Worm (Caenorhabditis elegans) whole organism, young adult: ENCODE measurements around the gene H28G03.2.

ENCODE experiments used
- C06A6.2 ChIP-seq: fragments of 200-800 bp; sonication (Bioruptor generic); conservative IDR thresholded peaks from 2 replicates; pipeline ENCODE4 v1.3.6; 2022; ENCODE audit warnings: missing genetic modification characterization, missing compliant biosample characterization
- C17E4.6 ChIP-seq: fragments of 200-800 bp; sonication (Bioruptor generic); IDR thresholded peaks from 2 replicates; pipeline ENCODE4 v1.3.6; 2022; ENCODE audit warnings: missing genetic modification reagents, missing genetic modification characterization, missing compliant biosample characterization
- F22D6.2 ChIP-seq: sonication (generic microtip); optimal IDR thresholded peaks from 2 replicates; lab custom pipeline; 2016; ENCODE audit warnings: mild to moderate bottlenecking, missing genetic modification characterization, missing compliant biosample characterization
- F23B12.7 ChIP-seq: sonication (generic microtip); optimal IDR thresholded peaks from 2 replicates; lab custom pipeline; 2017; ENCODE audit warnings: missing genetic modification characterization, mild to moderate bottlenecking, missing compliant biosample characterization, antibody characterized with exemption, moderate library complexity; ENCODE audit not compliant: insufficient read depth
- F33H1.4 ChIP-seq: fragments of 200-800 bp; sonication (Bioruptor generic); IDR thresholded peaks from 2 replicates; pipeline ENCODE4 v1.3.6; 2022; ENCODE audit warnings: missing genetic modification reagents, missing genetic modification characterization, missing compliant biosample characterization
- F39B2.1 ChIP-seq: fragments of 200-800 bp; sonication (Bioruptor generic); IDR thresholded peaks from 2 replicates; pipeline ENCODE4 v1.3.6; 2022; ENCODE audit warnings: missing genetic modification reagents, missing genetic modification characterization, missing compliant biosample characterization
- K11D2.4 ChIP-seq: fragments of 200-800 bp; sonication (Bioruptor generic); IDR thresholded peaks from 2 replicates; pipeline ENCODE4 v1.3.6; 2022; ENCODE audit warnings: missing genetic modification reagents, missing genetic modification characterization, missing compliant biosample characterization
- T07F8.4 ChIP-seq: sonication (generic microtip); optimal IDR thresholded peaks from 2 replicates; lab custom pipeline; 2016; ENCODE audit warnings: mild to moderate bottlenecking, missing genetic modification characterization, moderate library complexity, missing compliant biosample characterization
- T26A5.8 ChIP-seq: sonication (generic microtip); optimal IDR thresholded peaks from 2 replicates; lab custom pipeline; 2016; ENCODE audit warnings: missing genetic modification characterization, missing compliant biosample characterization
- Y67H2A.10 ChIP-seq: fragments of 200-800 bp; sonication (Bioruptor generic); conservative IDR thresholded peaks from 2 replicates; pipeline ENCODE4 v1.3.6; 2022; ENCODE audit warnings: missing genetic modification reagents, missing genetic modification characterization, missing compliant biosample characterization
- ZK185.1 ChIP-seq: sonication (generic microtip); optimal IDR thresholded peaks from 2 replicates; lab custom pipeline; 2016; ENCODE audit warnings: mild to moderate bottlenecking, missing genetic modification characterization, missing compliant biosample characterization; ENCODE audit not compliant: poor library complexity, severe bottlenecking
- akir-1 ChIP-seq: fragments of 200-800 bp; sonication (Bioruptor generic); optimal IDR thresholded peaks from 2 replicates; lab custom pipeline; 2018; ENCODE audit warnings: mild to moderate bottlenecking, missing genetic modification characterization, moderate library complexity, missing compliant biosample characterization
- attf-3 ChIP-seq: fragments of 200-800 bp; sonication (Bioruptor generic); conservative IDR thresholded peaks from 2 replicates; pipeline ENCODE4 v1.3.6; 2022; ENCODE audit warnings: missing genetic modification reagents, missing genetic modification characterization, missing compliant biosample characterization
- attf-5 ChIP-seq: fragments of 200-800 bp; sonication (Bioruptor generic); optimal IDR thresholded peaks from 2 replicates; lab custom pipeline; 2018; ENCODE audit warnings: mild to moderate bottlenecking, missing genetic modification characterization, missing compliant biosample characterization
- ceh-27 ChIP-seq: fragments of 200-800 bp; sonication (Bioruptor generic); optimal IDR thresholded peaks from 2 replicates; lab custom pipeline; 2018; ENCODE audit warnings: mild to moderate bottlenecking, missing genetic modification characterization, moderate library complexity, missing compliant biosample characterization
- ceh-58 ChIP-seq: fragments of 200-800 bp; sonication (Bioruptor generic); IDR thresholded peaks from 2 replicates; pipeline ENCODE4 v1.3.6; 2022; ENCODE audit warnings: missing genetic modification characterization, missing compliant biosample characterization
- ceh-79 ChIP-seq: sonication (generic microtip); optimal IDR thresholded peaks from 2 replicates; lab custom pipeline; 2017; ENCODE audit warnings: mild to moderate bottlenecking, missing genetic modification characterization, missing compliant biosample characterization
- ceh-91 ChIP-seq: fragments of 200-800 bp; sonication (Bioruptor generic); IDR thresholded peaks from 2 replicates; pipeline ENCODE4 v1.3.6; 2022; ENCODE audit warnings: missing genetic modification reagents, missing genetic modification characterization, missing compliant biosample characterization
- dox-1 ChIP-seq: fragments of 200-800 bp; sonication (Bioruptor generic); IDR thresholded peaks from 2 replicates; pipeline ENCODE4 v1.3.6; 2022; ENCODE audit warnings: missing genetic modification reagents, missing genetic modification characterization, missing compliant biosample characterization
- ekl-4 ChIP-seq: fragments of 200-800 bp; sonication (Bioruptor generic); IDR thresholded peaks from 2 replicates; pipeline ENCODE4 v1.3.6; 2022; ENCODE audit warnings: missing genetic modification reagents, missing genetic modification characterization, missing compliant biosample characterization
- hmg-1.2 ChIP-seq: fragments of 200-800 bp; sonication (Bioruptor generic); IDR thresholded peaks from 2 replicates; pipeline ENCODE4 v1.3.6; 2022; ENCODE audit warnings: missing genetic modification reagents, missing genetic modification characterization, missing compliant biosample characterization
- hsf-1 ChIP-seq: fragments of 200-800 bp; sonication (Bioruptor generic); IDR thresholded peaks from 2 replicates; pipeline ENCODE4 v1.3.6; 2022; ENCODE audit warnings: missing genetic modification reagents, missing genetic modification characterization, missing compliant biosample characterization
- lin-35 ChIP-seq, 3 experiments: fragments of 150-350 bp in 2 of 3; sonication (generic microtip) in 1 of 3; optimal IDR thresholded peaks; 2 replicates each; lab custom pipeline; 2014 to 2018; ENCODE audit warnings: missing biosample characterization in 3 of 3, missing genetic modification characterization in 3 of 3, missing genetic modification reagents in 3 of 3
- lin-54 ChIP-seq: fragments of 200-800 bp; sonication (Bioruptor generic); optimal IDR thresholded peaks from 2 replicates; lab custom pipeline; 2018; ENCODE audit warnings: mild to moderate bottlenecking, missing genetic modification characterization, missing compliant biosample characterization
- madf-8 ChIP-seq: fragments of 200-800 bp; sonication (Bioruptor generic); conservative IDR thresholded peaks from 2 replicates; pipeline ENCODE4 v1.3.6; 2022; ENCODE audit warnings: missing genetic modification reagents, missing genetic modification characterization, missing compliant biosample characterization
- nfya-1 ChIP-seq: sonication (generic microtip); optimal IDR thresholded peaks from 2 replicates; lab custom pipeline; 2017; ENCODE audit warnings: antibody characterized with exemption, missing compliant biosample characterization, missing genetic modification characterization, borderline replicate concordance; ENCODE audit not compliant: insufficient read depth
- nfya-2 ChIP-seq: fragments of 200-800 bp; sonication (Bioruptor generic); IDR thresholded peaks from 2 replicates; pipeline ENCODE4 v1.3.6; 2022; ENCODE audit warnings: missing genetic modification reagents, missing genetic modification characterization, missing compliant biosample characterization
- nhr-27 ChIP-seq: fragments of 200-800 bp; sonication (Bioruptor generic); optimal IDR thresholded peaks from 2 replicates; lab custom pipeline; 2018; ENCODE audit warnings: mild to moderate bottlenecking, missing genetic modification characterization, moderate library complexity, missing compliant biosample characterization
- nhr-80 ChIP-seq: sonication (generic microtip); optimal IDR thresholded peaks from 2 replicates; lab custom pipeline; 2016; ENCODE audit warnings: missing genetic modification characterization, missing compliant biosample characterization
- rcor-1 ChIP-seq: fragments of 200-800 bp; sonication (Bioruptor generic); IDR thresholded peaks from 2 replicates; pipeline ENCODE4 v1.3.6; 2022; ENCODE audit warnings: missing genetic modification reagents, missing genetic modification characterization, missing compliant biosample characterization
- rec-8 ChIP-seq, 2 experiments: sonication (generic microtip); optimal IDR thresholded peaks; 2 replicates each; lab custom pipeline; 2016; ENCODE audit warnings: mild to moderate bottlenecking in 2 of 2, missing genetic modification characterization in 2 of 2, missing genetic modification reagents in 2 of 2, missing genotype in 2 of 2, missing biosample characterization in 1 of 2, missing compliant biosample characterization in 1 of 2, moderate library complexity in 1 of 2
- repo-1 ChIP-seq: sonication (generic microtip); optimal IDR thresholded peaks from 2 replicates; lab custom pipeline; 2017; ENCODE audit warnings: mild to moderate bottlenecking, missing genetic modification characterization, missing compliant biosample characterization
- rpc-1 ChIP-seq, 2 experiments: fragments of 150-350 bp in 1 of 2; sonication (generic microtip) in 1 of 2; optimal IDR thresholded peaks; 2 replicates each; lab custom pipeline; 2014 to 2018; ENCODE audit warnings: missing biosample characterization in 1 of 2, missing genetic modification characterization in 1 of 2, missing genetic modification reagents in 1 of 2, missing genotype in 1 of 2
- sdz-38 ChIP-seq: sonication (generic microtip); optimal IDR thresholded peaks from 2 replicates; lab custom pipeline; 2016; ENCODE audit warnings: missing genotype, missing genetic modification characterization, missing compliant biosample characterization
- sea-2 ChIP-seq: fragments of 200-800 bp; sonication (Bioruptor generic); IDR thresholded peaks from 2 replicates; pipeline ENCODE4 v1.3.6; 2022; ENCODE audit warnings: missing genetic modification characterization, missing compliant biosample characterization
- snpc-4 ChIP-seq, 5 experiments: fragments of 150-350 bp in 1 of 5; sonication (generic microtip) in 4 of 5; optimal IDR thresholded peaks; 2 replicates each; lab custom pipeline; 2014 to 2018; ENCODE audit warnings: missing genetic modification characterization in 5 of 5, missing biosample characterization in 3 of 5, antibody characterized with exemption in 2 of 5, mild to moderate bottlenecking in 2 of 5, missing compliant biosample characterization in 2 of 5, missing genotype in 2 of 5, moderate library complexity in 2 of 5, missing genetic modification reagents in 1 of 5
- zim-3 ChIP-seq: sonication (generic microtip); optimal IDR thresholded peaks from 2 replicates; lab custom pipeline; 2017; ENCODE audit warnings: mild to moderate bottlenecking, missing genetic modification characterization, moderate library complexity, missing compliant biosample characterization
- ztf-18 ChIP-seq: sonication (generic microtip); optimal IDR thresholded peaks from 2 replicates; lab custom pipeline; 2016; ENCODE audit warnings: missing genotype, mild to moderate bottlenecking, missing genetic modification characterization, missing compliant biosample characterization

H28G03.2 gene

ce11 chrX:5218323-5218722, 12.8 kb downstream of the H28G03.2 start:
- no peak for TF ChIP-seq F23B12.7 (tag; lab: Kevin White, UChicago)
- TF ChIP-seq snpc-4 (GFP tag; optimal IDR thresholded peaks at IDR 0.05; lab: Kevin White, UChicago): no peak
- no peak for TF ChIP-seq snpc-4 (tag; optimal IDR thresholded peaks at IDR 0.05; lab: Kevin White, UChicago)
- TF ChIP-seq ceh-91 (GFP tag; lab: Robert Waterston, UW): no peak
- no peak for TF ChIP-seq nfya-1 (tag; lab: Kevin White, UChicago)

ce11 chrX:5226265-5226664, 20.7 kb downstream of the H28G03.2 start, which contains the start of gene H28G03.3:
TSS of gene H28G03.3 (minus strand) at chrX:5226365.
- TF ChIP-seq repo-1 (tag; lab: Kevin White, UChicago) (no peak), ZK185.1 (no peak), sdz-38 (tag; lab: Kevin White, UChicago) (no peak), F39B2.1 (GFP tag; lab: Robert Waterston, UW) (no peak), Y67H2A.10 (GFP tag; lab: Robert Waterston, UW) (no peak), T26A5.8 (tag; lab: Kevin White, UChicago) (no peak), lin-54 (GFP tag; lab: Kevin White, UChicago) (no peak), hsf-1 (GFP tag; lab: Robert Waterston, UW) (no peak), K11D2.4 (GFP tag; lab: Robert Waterston, UW) (no peak), attf-5 (GFP tag; lab: Kevin White, UChicago) (no peak), C17E4.6 (GFP tag; lab: Robert Waterston, UW) (no peak), nfya-2 (GFP tag; lab: Robert Waterston, UW) (no peak), zim-3 (tag; lab: Kevin White, UChicago) (no peak)

ce11 chrX:5238246-5238645, 32.7 kb downstream of the H28G03.2 start:
- no peak for TF ChIP-seq ceh-79 (tag; lab: Kevin White, UChicago)
- no peak for TF ChIP-seq C06A6.2 (GFP tag; lab: Robert Waterston, UW)
- TF ChIP-seq rcor-1 (GFP tag; lab: Robert Waterston, UW): no peak
- TF ChIP-seq C17E4.6 (GFP tag; lab: Robert Waterston, UW): no peak
- no peak for TF ChIP-seq ZK185.1
- no peak for TF ChIP-seq F33H1.4
- TF ChIP-seq ztf-18 (tag; lab: Kevin White, UChicago): no peak
- TF ChIP-seq attf-3 (GFP tag; lab: Robert Waterston, UW): no peak
- no peak for TF ChIP-seq ekl-4
- no peak for TF ChIP-seq rec-8 (tag; optimal IDR thresholded peaks at IDR 0.05; lab: Kevin White, UChicago)
- TF ChIP-seq sea-2: no peak
- no peak for TF ChIP-seq madf-8 (GFP tag; lab: Robert Waterston, UW)
- no peak for TF ChIP-seq rpc-1 (optimal IDR thresholded peaks at IDR 0.05; lab: Kevin White, UChicago)
- no peak for TF ChIP-seq rpc-1 (tag; optimal IDR thresholded peaks at IDR 0.05; lab: Kevin White, UChicago)
- TF ChIP-seq K11D2.4 (GFP tag; lab: Robert Waterston, UW): no peak
- TF ChIP-seq akir-1 (GFP tag; lab: Kevin White, UChicago): no peak
- TF ChIP-seq F22D6.2: no peak

ce11 chrX:5243382-5243979, 37.9 kb downstream of the H28G03.2 start, which contains the start of gene mtm-5:
TSS of gene mtm-5 (minus strand) at chrX:5243408.
- TF ChIP-seq nhr-27 (no peak), lin-35 (GFP tag; optimal IDR thresholded peaks at IDR 0.05; lab: Kevin White, UChicago) (no peak), dox-1 (GFP tag; lab: Robert Waterston, UW) (peak; percentile 39; the same call in 1 of the 2 replicates), T07F8.4 (tag; lab: Kevin White, UChicago) (no peak), ceh-27 (GFP tag; lab: Kevin White, UChicago) (no peak), hmg-1.2 (peak; percentile 80; the same call in 1 of the 2 replicates), ceh-58 (GFP tag; lab: Robert Waterston, UW) (no peak), attf-5 (GFP tag; lab: Kevin White, UChicago) (peak; percentile 21), nhr-80 (tag; lab: Kevin White, UChicago) (peak; percentile 85)
